Fruit fly (Drosophila melanogaster): ENCODE data around the gene Ugt316A1.

Ugt316A1 gene

DNA sequence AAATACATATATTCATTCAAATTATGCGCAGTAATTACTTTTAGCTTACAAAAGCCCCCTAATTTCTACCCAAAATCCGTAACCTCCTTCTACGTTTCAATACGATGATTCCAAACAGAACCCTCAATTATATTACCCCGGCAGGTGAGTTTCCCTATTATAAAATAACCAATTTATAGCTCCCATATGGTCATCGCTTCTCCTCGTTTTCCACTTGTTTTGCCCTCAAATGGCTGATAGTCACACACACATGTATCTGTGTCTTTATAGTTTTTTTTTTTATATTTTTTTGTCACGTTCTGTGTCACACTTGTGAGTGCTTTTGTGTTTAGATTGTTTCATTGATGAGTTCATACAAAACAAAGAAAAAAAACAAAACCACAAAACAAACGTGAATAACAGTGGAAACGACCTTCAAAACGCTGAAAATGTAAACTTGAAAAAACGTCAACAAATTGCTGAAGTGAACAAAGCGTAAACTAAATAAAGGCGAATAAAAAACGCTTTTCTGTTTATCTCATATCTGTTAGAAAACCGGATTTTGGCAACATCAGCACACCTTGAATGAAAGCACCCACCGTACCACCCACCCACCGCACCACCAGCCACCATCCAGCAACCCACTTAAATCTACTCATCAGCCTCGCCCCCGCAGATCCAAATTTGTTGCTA is 8.7 kb upstream of the Ugt316A1 start:
- TF ChIP-seq CG4496 (GFP tag; IDR thresholded peaks at IDR 0.05) (0 out of 3 replicates have a peak, but pooled peaks have one; percentile 22), Pif1A (GFP tag; optimal IDR thresholded peaks at IDR 0.05) (no peak), Ets98B (GFP tag; IDR thresholded peaks at IDR 0.05) (no peak), CG10348 (GFP tag; IDR thresholded peaks at IDR 0.05) (no peak), gl (tag; optimal IDR thresholded peaks at IDR 0.05) (no peak), D1 (tag; optimal IDR thresholded peaks at IDR 0.05) (no peak), fd96Ca (GFP tag; IDR thresholded peaks at IDR 0.05) (no peak), CG17806 (tag; optimal IDR thresholded peaks at IDR 0.05) (no peak), CG8301 (tag; optimal IDR thresholded peaks at IDR 0.05) (no peak)

DNA sequence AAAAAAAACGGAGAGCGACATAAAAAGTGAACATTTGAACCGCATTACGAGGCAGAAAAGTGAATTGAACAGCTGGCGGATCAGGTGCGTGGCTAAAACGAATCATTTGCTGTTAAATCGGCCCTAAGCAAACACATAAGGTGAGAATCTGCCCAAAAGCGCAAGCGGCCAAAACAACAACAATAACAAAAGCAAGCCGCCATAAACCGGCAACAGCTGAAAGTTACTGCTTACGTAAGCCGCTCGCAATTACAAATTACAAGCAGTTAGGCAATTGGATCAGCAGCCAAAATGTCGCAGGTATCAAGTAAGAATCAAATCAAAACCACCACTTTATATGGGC is 765 bp upstream of the Ugt316A1 start:
- TF ChIP-seq CG17806 (tag; optimal IDR thresholded peaks at IDR 0.05) (no peak), EcR (GFP tag; optimal IDR thresholded peaks at IDR 0.05) (no peak), Pif1B (GFP tag; optimal IDR thresholded peaks at IDR 0.05) (no peak), CG14655 (GFP tag; optimal IDR thresholded peaks at IDR 0.05) (no peak), Ets98B (GFP tag; IDR thresholded peaks at IDR 0.05) (peak; percentile 3; the same call in 1 of the 2 replicates), rn (GFP tag; IDR thresholded peaks at IDR 0.05) (no peak), CG4496 (GFP tag; IDR thresholded peaks at IDR 0.05) (0 out of 3 replicates have a peak, but pooled peaks have one; percentile 25), CG32121 (GFP tag; IDR thresholded peaks at IDR 0.05) (0 out of 2 replicates have a peak, but pooled peaks have one; percentile 1), Snoo (tag; optimal IDR thresholded peaks at IDR 0.05) (no peak), CG12605 (GFP tag; IDR thresholded peaks at IDR 0.05) (peak; percentile 42; the same call in 1 of the 2 replicates), CG9948 (tag; optimal IDR thresholded peaks at IDR 0.05) (no peak), CG8159 (tag; optimal IDR thresholded peaks at IDR 0.05) (no peak), gl (tag; optimal IDR thresholded peaks at IDR 0.05) (no peak)

DNA sequence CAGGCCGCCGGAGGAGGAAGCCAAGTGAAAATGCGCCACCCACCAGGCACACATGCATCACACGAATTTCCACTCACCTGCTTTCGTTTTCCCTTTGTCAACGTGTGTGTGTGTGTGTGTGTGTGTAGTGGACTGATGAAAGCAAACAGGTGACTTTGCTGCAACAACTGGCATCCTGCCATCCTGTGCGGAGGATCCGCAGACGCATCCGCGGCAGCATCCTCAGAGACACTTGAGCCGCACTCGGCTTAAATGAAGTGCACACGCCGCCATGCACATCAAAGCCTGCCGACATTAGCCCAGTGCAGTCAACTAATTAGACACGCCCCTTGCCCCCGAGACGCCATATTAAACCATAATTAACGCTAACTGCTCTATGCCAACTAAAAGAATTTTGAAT is 3.8 kb downstream of the Ugt316A1 start:
- 0 out of 3 replicates have a peak, but pooled peaks have one; percentile 10 for TF ChIP-seq CG4496 (GFP tag; IDR thresholded peaks at IDR 0.05)
- TF ChIP-seq CG10348 (GFP tag; IDR thresholded peaks at IDR 0.05), result no peak

DNA sequence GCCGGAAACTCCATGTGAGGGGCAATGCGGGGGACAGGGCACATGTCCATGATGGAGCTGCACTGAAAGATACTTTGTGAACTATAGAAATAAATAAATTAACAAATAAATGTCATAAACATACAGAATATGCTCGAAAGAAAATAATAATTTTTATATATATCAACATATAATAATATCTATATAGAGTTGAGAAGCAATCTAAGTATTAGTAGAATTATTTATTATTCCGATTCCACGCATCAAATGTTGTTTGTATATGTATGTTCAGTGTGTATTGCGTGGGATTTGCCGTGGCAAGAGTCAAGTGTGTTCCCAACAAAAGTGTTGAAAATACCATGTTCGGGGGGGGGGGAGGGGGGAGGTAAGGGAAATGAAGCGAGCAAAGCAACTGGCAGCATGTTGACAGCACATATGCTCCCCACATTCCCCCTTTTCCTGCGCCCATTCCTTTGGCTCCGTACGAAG is 5.7 kb downstream of the Ugt316A1 start:
- TF ChIP-seq CG14655 (GFP tag; optimal IDR thresholded peaks at IDR 0.05) (peak; percentile 59), Pif1A (GFP tag; optimal IDR thresholded peaks at IDR 0.05) (no peak), fd96Ca (GFP tag; IDR thresholded peaks at IDR 0.05) (no peak), CG32121 (GFP tag; IDR thresholded peaks at IDR 0.05) (no peak; the same call in 1 of the 2 replicates), EcR (GFP tag; optimal IDR thresholded peaks at IDR 0.05) (no peak), Ets98B (GFP tag; IDR thresholded peaks at IDR 0.05) (no peak), CG13204 (GFP tag; optimal IDR thresholded peaks at IDR 0.05) (no peak), gl (tag; optimal IDR thresholded peaks at IDR 0.05) (no peak), CG8159 (tag; optimal IDR thresholded peaks at IDR 0.05) (no peak), CG4496 (GFP tag; IDR thresholded peaks at IDR 0.05) (no peak), CG8301 (tag; optimal IDR thresholded peaks at IDR 0.05) (no peak), D1 (tag; optimal IDR thresholded peaks at IDR 0.05) (no peak), Pif1B (GFP tag; optimal IDR thresholded peaks at IDR 0.05) (peak; percentile 12), CG17806 (tag; optimal IDR thresholded peaks at IDR 0.05) (peak; percentile 54), CG10348 (GFP tag; IDR thresholded peaks at IDR 0.05) (no peak), CG12605 (GFP tag; IDR thresholded peaks at IDR 0.05) (no peak), CG15710 (tag; optimal IDR thresholded peaks at IDR 0.05) (peak; percentile 58), Snoo (tag; optimal IDR thresholded peaks at IDR 0.05) (no peak), rn (GFP tag; IDR thresholded peaks at IDR 0.05) (no peak), CG9948 (tag; optimal IDR thresholded peaks at IDR 0.05) (peak; percentile 33), CG34367 (tag; optimal IDR thresholded peaks at IDR 0.05) (no peak)

DNA sequence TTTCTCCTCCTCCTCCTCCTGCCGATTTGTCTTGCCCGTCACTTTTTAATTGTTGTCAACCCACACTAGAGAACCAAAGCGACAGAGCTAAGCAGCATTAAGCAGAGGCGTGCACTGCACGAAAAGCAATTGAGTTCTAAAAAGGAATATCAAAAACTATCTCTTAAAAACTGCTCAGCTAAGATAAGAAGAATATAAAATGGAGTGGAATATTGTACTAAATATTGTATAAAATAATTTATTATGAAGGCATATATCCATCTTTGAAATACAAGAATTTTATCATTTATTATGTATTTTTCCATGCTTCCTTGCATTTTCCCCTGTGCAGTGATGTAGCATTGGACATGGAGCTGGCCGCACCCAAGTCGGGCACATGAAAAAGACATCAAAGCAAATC is 7.6 kb downstream of the Ugt316A1 start:
- TF ChIP-seq CG8301 (tag; optimal IDR thresholded peaks at IDR 0.05) (peak; percentile 48), gl (tag; optimal IDR thresholded peaks at IDR 0.05) (no peak), CG14655 (GFP tag; optimal IDR thresholded peaks at IDR 0.05) (peak; percentile 64), CG34367 (tag; optimal IDR thresholded peaks at IDR 0.05) (peak; percentile 51), fd96Ca (GFP tag; IDR thresholded peaks at IDR 0.05) (no peak), D1 (tag; optimal IDR thresholded peaks at IDR 0.05) (peak; percentile 46), Ets98B (GFP tag; IDR thresholded peaks at IDR 0.05) (peak; percentile 25; the same call in 1 of the 2 replicates), CG10348 (GFP tag; IDR thresholded peaks at IDR 0.05) (no peak), Pif1B (GFP tag; optimal IDR thresholded peaks at IDR 0.05) (peak; percentile 39), rn (GFP tag; IDR thresholded peaks at IDR 0.05) (no peak), Snoo (tag; optimal IDR thresholded peaks at IDR 0.05) (peak; percentile 31), CG13204 (GFP tag; optimal IDR thresholded peaks at IDR 0.05) (no peak), CG32121 (GFP tag; IDR thresholded peaks at IDR 0.05) (no peak; the same call in 1 of the 2 replicates), CG9948 (tag; optimal IDR thresholded peaks at IDR 0.05) (peak; percentile 49), CG8159 (tag; optimal IDR thresholded peaks at IDR 0.05) (peak; percentile 72), CG12605 (GFP tag; IDR thresholded peaks at IDR 0.05) (0 out of 2 replicates have a peak, but pooled peaks have one; percentile 30), Pif1A (GFP tag; optimal IDR thresholded peaks at IDR 0.05) (peak; percentile 37), CG17806 (tag; optimal IDR thresholded peaks at IDR 0.05) (peak; percentile 71), CG15710 (tag; optimal IDR thresholded peaks at IDR 0.05) (peak; percentile 69), EcR (GFP tag; optimal IDR thresholded peaks at IDR 0.05) (no peak), CG4496 (GFP tag; IDR thresholded peaks at IDR 0.05) (no peak)

DNA sequence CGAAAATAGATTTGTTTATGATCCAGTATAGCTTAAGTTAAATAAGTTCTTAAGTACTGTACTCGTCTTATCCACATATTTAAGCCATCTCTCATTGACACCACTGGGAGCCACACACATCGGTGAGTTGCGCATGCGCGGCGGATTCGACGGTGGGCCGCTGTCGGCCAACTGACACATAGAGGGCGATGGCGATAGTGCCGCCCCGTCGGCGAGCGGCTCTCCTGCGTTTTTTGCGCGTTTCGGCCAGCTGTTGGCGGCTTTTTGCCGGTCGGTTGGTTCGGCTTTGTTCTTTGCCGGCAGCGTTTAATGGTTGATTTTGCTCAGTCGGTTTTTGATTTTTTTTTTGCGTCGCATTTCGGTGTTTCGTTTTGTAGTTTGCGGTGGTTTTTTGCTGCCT is 8.3 kb downstream of the Ugt316A1 start:
- TF ChIP-seq CG13204 (GFP tag; optimal IDR thresholded peaks at IDR 0.05), result peak; percentile 51
- TF ChIP-seq CG15710 (tag; optimal IDR thresholded peaks at IDR 0.05), result no peak
